Worm (Caenorhabditis elegans) whole organism, late embryonic: ENCODE data around the gene mab-10.

ENCODE experiments used
- C08G9.2 ChIP-seq: sonication (generic microtip); optimal IDR thresholded peaks from 2 replicates; lab custom pipeline; 2016; ENCODE audit warnings: mild to moderate bottlenecking, missing genetic modification characterization, moderate library complexity, missing compliant biosample characterization
- F13H6.1 ChIP-seq: sonication (generic microtip); optimal IDR thresholded peaks from 2 replicates; lab custom pipeline; 2016; ENCODE audit warnings: missing genetic modification characterization, missing compliant biosample characterization
- K09A11.1 ChIP-seq: sonication (generic microtip); optimal IDR thresholded peaks from 2 replicates; lab custom pipeline; 2017; ENCODE audit warnings: antibody characterized with exemption, mild to moderate bottlenecking, missing genetic modification characterization, missing compliant biosample characterization; ENCODE audit not compliant: insufficient read depth
- Y22D7AL.16 ChIP-seq: sonication (generic microtip); optimal IDR thresholded peaks from 2 replicates; lab custom pipeline; 2016; ENCODE audit warnings: missing genetic modification characterization, missing compliant biosample characterization
- ahr-1 ChIP-seq: sonication (generic microtip); optimal IDR thresholded peaks from 2 replicates; lab custom pipeline; 2016; ENCODE audit warnings: missing genetic modification characterization, missing compliant biosample characterization
- ama-1 ChIP-seq: fragments of 150-350 bp; optimal IDR thresholded peaks from 2 replicates; lab custom pipeline; 2014
- ceh-14 ChIP-seq: sonication (generic microtip); optimal IDR thresholded peaks from 2 replicates; lab custom pipeline; 2016; ENCODE audit warnings: missing genotype, missing genetic modification characterization, missing compliant biosample characterization
- ceh-18 ChIP-seq: sonication (generic microtip); optimal IDR thresholded peaks from 2 replicates; lab custom pipeline; 2016; ENCODE audit warnings: missing genetic modification characterization, missing compliant biosample characterization
- ceh-19 ChIP-seq: fragments of 200-800 bp; sonication (Bioruptor generic); optimal IDR thresholded peaks from 2 replicates; lab custom pipeline; 2018; ENCODE audit warnings: mild to moderate bottlenecking, missing genetic modification characterization, missing compliant biosample characterization
- ceh-24 ChIP-seq: sonication (generic microtip); optimal IDR thresholded peaks from 2 replicates; lab custom pipeline; 2016; ENCODE audit warnings: mild to moderate bottlenecking, missing genetic modification characterization, missing compliant biosample characterization
- ceh-30 ChIP-seq: fragments of 150-350 bp; optimal IDR thresholded peaks from 2 replicates; lab custom pipeline; 2014; ENCODE audit warnings: missing biosample characterization, missing genetic modification characterization
- ceh-31 ChIP-seq: sonication (generic microtip); optimal IDR thresholded peaks from 2 replicates; lab custom pipeline; 2016; ENCODE audit warnings: missing genetic modification characterization, missing compliant biosample characterization
- ceh-34 ChIP-seq: sonication (generic microtip); optimal IDR thresholded peaks from 2 replicates; lab custom pipeline; 2016; ENCODE audit warnings: mild to moderate bottlenecking, missing genetic modification characterization, missing compliant biosample characterization
- ceh-45 ChIP-seq: fragments of 200-800 bp; sonication (Bioruptor generic); IDR thresholded peaks from 2 replicates; pipeline ENCODE4 v1.3.6; 2022; ENCODE audit warnings: missing genetic modification reagents, missing genetic modification characterization, missing compliant biosample characterization
- ceh-6 ChIP-seq: fragments of 200-800 bp; sonication (Bioruptor generic); optimal IDR thresholded peaks from 2 replicates; lab custom pipeline; 2018; ENCODE audit warnings: mild to moderate bottlenecking, missing genetic modification characterization, missing compliant biosample characterization
- ceh-9 ChIP-seq: sonication (generic microtip); optimal IDR thresholded peaks from 2 replicates; lab custom pipeline; 2016; ENCODE audit warnings: mild to moderate bottlenecking, missing genetic modification characterization, inconsistent platforms, missing compliant biosample characterization
- dve-1 ChIP-seq: sonication (generic microtip); optimal IDR thresholded peaks from 2 replicates; lab custom pipeline; 2017; ENCODE audit warnings: antibody characterized with exemption, mild to moderate bottlenecking, missing genetic modification characterization, missing compliant biosample characterization
- fax-1 ChIP-seq: sonication (generic microtip); optimal IDR thresholded peaks from 2 replicates; lab custom pipeline; 2016; ENCODE audit warnings: missing genotype, missing genetic modification characterization, missing compliant biosample characterization
- fkh-6 ChIP-seq: sonication (generic microtip); optimal IDR thresholded peaks from 2 replicates; lab custom pipeline; 2016; ENCODE audit warnings: missing genetic modification characterization, missing compliant biosample characterization
- gmeb-2 ChIP-seq: sonication (generic microtip); optimal IDR thresholded peaks from 2 replicates; lab custom pipeline; 2016; ENCODE audit warnings: missing genetic modification characterization, inconsistent platforms, missing compliant biosample characterization
- hlh-13 ChIP-seq: fragments of 200-800 bp; sonication (Bioruptor generic); optimal IDR thresholded peaks from 2 replicates; lab custom pipeline; 2018; ENCODE audit warnings: mild to moderate bottlenecking, missing genetic modification characterization, missing compliant biosample characterization
- hlh-30 ChIP-seq: sonication (generic microtip); optimal IDR thresholded peaks from 2 replicates; lab custom pipeline; 2017; ENCODE audit warnings: antibody characterized with exemption, missing genetic modification characterization, missing compliant biosample characterization; ENCODE audit not compliant: insufficient read depth
- hlh-6 ChIP-seq: sonication (generic microtip); optimal IDR thresholded peaks from 2 replicates; lab custom pipeline; 2016; ENCODE audit warnings: missing genotype, missing genetic modification characterization, missing compliant biosample characterization
- madf-2 ChIP-seq: sonication (generic microtip); optimal IDR thresholded peaks from 2 replicates; lab custom pipeline; 2017; ENCODE audit warnings: missing genetic modification characterization, missing compliant biosample characterization
- nhr-11 ChIP-seq: fragments of 150-350 bp; optimal IDR thresholded peaks from 2 replicates; lab custom pipeline; 2014; ENCODE audit warnings: missing biosample characterization, missing genetic modification characterization
- nhr-232 ChIP-seq: sonication (generic microtip); optimal IDR thresholded peaks from 2 replicates; lab custom pipeline; 2016; ENCODE audit warnings: missing genetic modification characterization, missing compliant biosample characterization
- pag-3 ChIP-seq: sonication (generic microtip); optimal IDR thresholded peaks from 2 replicates; lab custom pipeline; 2016; ENCODE audit warnings: missing compliant biosample characterization, missing genetic modification characterization, borderline replicate concordance
- pat-9 ChIP-seq: fragments of 200-800 bp; sonication (Bioruptor generic); optimal IDR thresholded peaks from 2 replicates; lab custom pipeline; 2018; ENCODE audit warnings: mild to moderate bottlenecking, missing genetic modification characterization, moderate library complexity, missing compliant biosample characterization
- pha-2 ChIP-seq: sonication (generic microtip); optimal IDR thresholded peaks from 2 replicates; lab custom pipeline; 2017; ENCODE audit warnings: mild to moderate bottlenecking, missing genetic modification characterization, missing compliant biosample characterization
- pros-1 ChIP-seq: fragments of 150-350 bp; optimal IDR thresholded peaks from 2 replicates; lab custom pipeline; 2014; ENCODE audit warnings: missing biosample characterization, missing genetic modification reagents, missing genetic modification characterization
- rnt-1 ChIP-seq: sonication (generic microtip); optimal IDR thresholded peaks from 2 replicates; lab custom pipeline; 2016; ENCODE audit warnings: missing genetic modification characterization, missing compliant biosample characterization
- sdc-2 ChIP-seq: sonication (generic microtip); optimal IDR thresholded peaks from 2 replicates; lab custom pipeline; 2016; ENCODE audit warnings: missing genotype, missing genetic modification characterization, missing compliant biosample characterization
- sox-4 ChIP-seq: sonication (generic microtip); optimal IDR thresholded peaks from 2 replicates; lab custom pipeline; 2017; ENCODE audit warnings: mild to moderate bottlenecking, missing genetic modification characterization, inconsistent platforms, missing compliant biosample characterization
- ttx-3 ChIP-seq: sonication (generic microtip); optimal IDR thresholded peaks from 2 replicates; lab custom pipeline; 2016; ENCODE audit warnings: missing genetic modification reagents, missing genetic modification characterization, missing compliant biosample characterization
- unc-42 ChIP-seq: sonication (generic microtip); optimal IDR thresholded peaks from 2 replicates; lab custom pipeline; 2016; ENCODE audit warnings: missing genotype, missing genetic modification characterization, missing compliant biosample characterization
- unc-55 ChIP-seq: sonication (generic microtip); optimal IDR thresholded peaks from 2 replicates; lab custom pipeline; 2017; ENCODE audit warnings: missing biosample characterization, missing genetic modification reagents, missing genetic modification characterization
- unc-86 ChIP-seq: sonication (generic microtip); optimal IDR thresholded peaks from 2 replicates; lab custom pipeline; 2016; ENCODE audit warnings: missing genetic modification characterization, missing compliant biosample characterization
- zip-5 ChIP-seq: sonication (generic microtip); optimal IDR thresholded peaks from 2 replicates; lab custom pipeline; 2016; ENCODE audit warnings: missing genetic modification characterization, missing compliant biosample characterization
- ztf-16 ChIP-seq: sonication (generic microtip); optimal IDR thresholded peaks from 2 replicates; lab custom pipeline; 2017; ENCODE audit warnings: missing genetic modification characterization, missing compliant biosample characterization

The mab-10 gene

DNA sequence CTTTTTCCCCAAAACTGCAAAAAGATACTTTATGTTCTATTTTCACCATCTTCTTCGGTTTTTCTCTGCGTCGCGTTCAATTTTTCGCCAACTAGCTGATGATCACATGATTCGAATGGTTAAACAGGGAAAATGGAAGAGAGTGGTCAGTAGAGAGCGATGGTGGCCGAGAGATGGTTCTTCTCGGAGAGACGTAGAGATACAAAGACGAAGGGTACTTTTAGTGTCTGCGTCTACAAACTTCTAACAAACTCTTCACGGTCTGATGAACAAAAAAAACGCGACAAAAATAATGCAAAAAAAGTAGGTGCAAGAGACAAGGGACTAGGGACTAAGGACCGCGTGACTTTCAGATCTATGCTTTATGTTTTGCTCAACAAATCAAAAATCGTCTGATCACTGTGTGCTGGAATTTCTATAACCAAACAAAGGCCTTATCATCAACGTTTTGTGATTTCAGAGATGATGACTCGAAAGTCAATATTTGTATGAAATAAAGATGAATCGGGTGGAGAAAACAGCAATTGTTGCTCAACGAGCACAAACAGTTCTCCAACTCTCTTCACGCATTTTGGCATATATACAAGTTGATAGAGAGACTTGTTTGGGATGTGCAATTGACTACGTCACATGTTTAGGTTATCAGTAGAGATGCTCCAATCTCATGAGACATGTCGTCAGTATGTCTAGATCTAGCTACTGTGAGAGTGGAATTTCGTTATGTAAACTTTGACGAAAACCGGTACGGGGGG, 24.3 kb downstream of the mab-10 start (continued):
- TF ChIP-seq fax-1 (no peak), ceh-30 (tag; lab: Kevin White, UChicago) (no peak), nhr-232 (tag; lab: Kevin White, UChicago) (no peak), hlh-6 (tag; lab: Kevin White, UChicago) (no peak), unc-86 (no peak), ceh-9 (tag; lab: Kevin White, UChicago) (no peak), zip-5 (tag; lab: Kevin White, UChicago) (no peak), ceh-24 (tag; lab: Kevin White, UChicago) (no peak), F13H6.1 (peak; percentile 2), ceh-19 (GFP tag; lab: Kevin White, UChicago) (no peak), gmeb-2 (tag; lab: Kevin White, UChicago) (no peak), nhr-11 (tag; lab: Kevin White, UChicago) (no peak), pha-2 (tag; lab: Kevin White, UChicago) (no peak), ceh-14 (tag; lab: Kevin White, UChicago) (no peak), ttx-3 (tag; lab: Kevin White, UChicago) (no peak), pat-9 (tag; lab: Kevin White, UChicago) (no peak), ceh-31 (tag; lab: Kevin White, UChicago) (peak; percentile 75), rnt-1 (tag; lab: Kevin White, UChicago) (no peak), sdc-2 (no peak)

DNA sequence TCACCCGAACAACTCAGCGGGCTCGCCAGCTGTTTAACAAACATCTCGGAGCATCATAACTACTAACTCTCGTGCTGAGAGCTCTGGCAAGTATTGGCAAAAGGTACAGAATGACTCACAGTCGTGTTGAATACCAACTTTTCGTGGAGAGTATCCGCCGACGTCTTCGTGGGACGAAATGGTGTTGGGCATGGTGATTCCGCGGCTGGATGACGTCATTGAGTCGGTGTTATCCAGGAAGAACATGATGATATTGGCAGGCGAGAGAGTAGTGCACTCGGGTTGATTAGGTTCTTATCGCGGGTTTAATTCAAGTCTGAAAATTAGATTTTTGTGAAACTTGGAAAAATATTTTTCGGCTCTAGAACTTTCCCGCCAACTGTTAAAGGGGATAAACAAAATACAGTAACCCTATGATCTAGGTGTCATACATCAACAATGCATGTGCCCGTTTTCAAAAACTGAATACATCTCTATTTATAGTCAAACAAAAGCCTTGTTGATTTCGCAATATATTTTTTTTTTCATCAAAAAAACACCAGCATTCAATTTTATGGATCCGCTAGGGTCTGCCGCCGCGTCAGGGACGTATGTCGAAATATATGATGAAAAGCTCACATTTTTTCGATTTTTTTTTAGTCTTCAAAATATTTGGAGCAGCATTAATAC, 25.6 kb downstream of the mab-10 start:
- TF ChIP-seq ceh-34 (tag; lab: Kevin White, UChicago) (no peak), dve-1 (no peak), pros-1 (no peak), unc-55 (GFP tag; lab: Kevin White, UChicago) (no peak), gmeb-2 (tag; lab: Kevin White, UChicago) (no peak), ceh-24 (tag; lab: Kevin White, UChicago) (no peak), pha-2 (tag; lab: Kevin White, UChicago) (no peak), ztf-16 (tag; lab: Kevin White, UChicago) (no peak), ahr-1 (tag; lab: Kevin White, UChicago) (no peak), madf-2 (tag; lab: Kevin White, UChicago) (no peak), pag-3 (tag; lab: Kevin White, UChicago) (no peak)

DNA sequence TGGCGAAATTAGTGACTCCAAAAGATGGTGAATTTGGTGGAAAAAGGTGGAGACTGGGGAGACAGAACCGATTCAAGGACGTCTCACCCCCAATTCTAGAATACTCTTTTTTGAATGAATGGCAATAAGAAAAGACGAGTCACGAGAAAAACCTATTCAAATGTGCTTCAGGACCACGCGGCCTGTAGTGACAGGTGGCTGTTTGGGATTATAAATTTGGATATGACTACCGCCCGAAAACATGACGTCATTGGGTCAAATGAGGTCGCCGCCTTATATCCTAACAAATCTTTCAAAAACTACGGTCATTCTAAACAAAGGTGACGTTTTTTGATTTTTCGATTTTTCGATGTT, 26.1 kb downstream of the mab-10 start:
- no peak for TF ChIP-seq ceh-30 (tag; lab: Kevin White, UChicago)
- no peak for TF ChIP-seq ceh-45
- peak; percentile 10 for TF ChIP-seq unc-55 (GFP tag; lab: Kevin White, UChicago)
- peak; percentile 64 for TF ChIP-seq hlh-30 (tag; lab: Kevin White, UChicago)
- no peak for TF ChIP-seq unc-42 (tag; lab: Kevin White, UChicago)
- TF ChIP-seq, all 69 proteins: peak for 2

DNA sequence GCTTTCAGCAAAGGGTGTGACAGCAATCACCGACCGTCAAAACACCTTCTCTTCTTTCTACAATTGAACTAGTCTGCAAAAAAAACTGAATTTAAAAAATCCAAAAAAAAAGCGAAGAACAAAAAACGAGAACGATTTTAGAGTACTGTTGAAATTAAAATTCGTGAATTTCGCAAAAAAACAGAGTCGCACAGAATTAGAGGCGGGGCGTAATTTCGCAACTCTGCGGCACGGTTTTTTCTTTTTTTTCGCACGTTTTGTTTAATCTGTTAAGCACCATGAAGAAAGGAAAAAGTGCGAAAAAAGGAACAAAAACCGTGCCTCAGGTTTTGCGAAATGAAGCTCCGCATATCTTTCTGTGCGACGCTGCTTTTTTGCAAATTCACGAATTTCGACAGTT, 27.1 kb downstream of the mab-10 start, which contains the start of gene mnk-1:
mnk-1 (minus strand) TSS at position 73 of the 400 bp plus-strand sequence.
- no peak for TF ChIP-seq K09A11.1
- no peak for TF ChIP-seq C08G9.2 (tag; lab: Kevin White, UChicago)
- TF ChIP-seq ahr-1 (tag; lab: Kevin White, UChicago): no peak
- TF ChIP-seq pros-1: no peak
- no peak for TF ChIP-seq ceh-18
- TF ChIP-seq ceh-34 (tag; lab: Kevin White, UChicago): no peak
- TF ChIP-seq pha-2 (tag; lab: Kevin White, UChicago): no peak
- no peak for TF ChIP-seq nhr-11 (tag; lab: Kevin White, UChicago)
- no peak for TF ChIP-seq ama-1 (lab: Kevin White, UChicago)
- no peak for TF ChIP-seq Y22D7AL.16 (tag; lab: Kevin White, UChicago)
- no peak for TF ChIP-seq sox-4
- no peak for TF ChIP-seq hlh-13 (GFP tag; lab: Kevin White, UChicago)
- no peak for TF ChIP-seq ttx-3 (tag; lab: Kevin White, UChicago)
- TF ChIP-seq fkh-6: no peak
- TF ChIP-seq nhr-232 (tag; lab: Kevin White, UChicago): no peak
- no peak for TF ChIP-seq ceh-6
